Worm (Caenorhabditis elegans) whole organism, mixed stage, embryonic: Measurements from ENCODE around the gene trpl-5.

ENCODE experiments used
- ces-1 ChIP-seq: fragments of 150-350 bp; optimal IDR thresholded peaks from 2 replicates; lab custom pipeline; 2014; ENCODE audit warnings: missing biosample characterization, missing genetic modification reagents, missing genetic modification characterization
- elt-3 ChIP-seq: fragments of 150-350 bp; optimal IDR thresholded peaks from 2 replicates; lab custom pipeline; 2014; ENCODE audit warnings: missing biosample characterization, missing genetic modification characterization
- hlh-1 ChIP-seq: fragments of 150-350 bp; optimal IDR thresholded peaks from 2 replicates; lab custom pipeline; 2014; ENCODE audit warnings: missing biosample characterization, missing genetic modification reagents, missing genetic modification characterization
- nhr-2 ChIP-seq: fragments of 150-350 bp; optimal IDR thresholded peaks from 2 replicates; lab custom pipeline; 2014; ENCODE audit warnings: missing biosample characterization, missing genetic modification characterization
- unc-62 ChIP-seq: fragments of 150-350 bp; optimal IDR thresholded peaks from 2 replicates; lab custom pipeline; 2014; ENCODE audit warnings: missing biosample characterization, missing genetic modification reagents, missing genetic modification characterization

DNA sequence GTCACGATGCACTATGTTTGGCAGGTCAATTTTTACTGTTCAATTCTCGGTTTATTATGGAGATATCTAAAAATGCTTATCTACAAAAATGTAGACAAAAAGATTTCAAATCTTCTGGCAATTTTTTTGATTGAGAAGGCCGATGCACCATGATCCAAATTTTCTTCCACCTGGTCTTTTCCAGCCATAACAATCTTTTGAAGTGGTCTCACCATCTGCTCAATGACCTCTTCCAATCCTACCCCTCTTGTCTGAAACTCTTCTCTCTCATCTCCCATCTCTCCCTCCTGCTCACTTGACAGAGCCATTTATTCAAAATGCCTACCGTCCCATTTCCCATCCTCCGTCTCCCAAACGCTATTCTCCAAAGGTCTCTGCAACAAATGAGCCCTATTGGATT lies 39.1 kb downstream of the trpl-5 start, which contains the start of gene fbxb-35:
- TF ChIP-seq hlh-1: no peak
- TF ChIP-seq ces-1: no peak
- no peak for TF ChIP-seq nhr-2 (tag; lab: Kevin White, UChicago)
- no peak for TF ChIP-seq unc-62
- TF ChIP-seq elt-3 (tag; lab: Kevin White, UChicago): no peak
